Worm (Caenorhabditis elegans) whole organism, mixed stage, embryonic: ENCODE data around the gene cacn-1.
A peak's percentile ranks its signal among the peaks of the same experiment; 100 is the strongest.

Experiments used
- elt-1 ChIP-seq: sonication (generic microtip); optimal IDR thresholded peaks from 2 replicates; lab custom pipeline; 2017; ENCODE audit warnings: missing genetic modification characterization, mild to moderate bottlenecking, missing compliant biosample characterization, antibody characterized with exemption, moderate library complexity, borderline replicate concordance; ENCODE audit not compliant: insufficient read depth
- elt-3 ChIP-seq: fragments of 150-350 bp; optimal IDR thresholded peaks from 2 replicates; lab custom pipeline; 2014; ENCODE audit warnings: missing biosample characterization, missing genetic modification characterization
- lsy-2 ChIP-seq: fragments of 150-350 bp; optimal IDR thresholded peaks from 2 replicates; lab custom pipeline; 2014; ENCODE audit warnings: missing biosample characterization, missing genetic modification characterization
- nhr-12 ChIP-seq: fragments of 150-350 bp; optimal IDR thresholded peaks from 2 replicates; lab custom pipeline; 2014; ENCODE audit warnings: missing biosample characterization, missing genetic modification characterization
- nhr-237 ChIP-seq: fragments of 150-350 bp; optimal IDR thresholded peaks from 2 replicates; lab custom pipeline; 2014; ENCODE audit warnings: missing biosample characterization, missing genetic modification characterization
- nhr-28 ChIP-seq: fragments of 150-350 bp; optimal IDR thresholded peaks from 2 replicates; lab custom pipeline; 2014; ENCODE audit warnings: missing biosample characterization, missing genetic modification characterization
- snpc-4 ChIP-seq: fragments of 150-350 bp; optimal IDR thresholded peaks from 2 replicates; lab custom pipeline; 2014; ENCODE audit warnings: missing biosample characterization, missing genetic modification characterization

- TF ChIP-seq snpc-4 (tag; lab: Kevin White, UChicago) (no peak), lsy-2 (tag; lab: Kevin White, UChicago) (no peak), nhr-28 (no peak), nhr-12 (tag; lab: Kevin White, UChicago) (no peak), nhr-237 (tag; lab: Kevin White, UChicago) (no peak), elt-1 (tag; lab: Kevin White, UChicago) (peak; percentile 55), elt-3 (tag; lab: Kevin White, UChicago) (no peak)
Observed at ce11 chrII:14109184-14109664, 32.7 kb downstream of the cacn-1 start, which contains the start of gene cpg-7.
